Worm (Caenorhabditis elegans) whole organism, young adult: ENCODE data around the gene F31E3.2.

Experiments
- C17E4.6 ChIP-seq: fragments of 200-800 bp; sonication (Bioruptor generic); IDR thresholded peaks from 2 replicates; pipeline ENCODE4 v1.3.6; 2022; ENCODE audit warnings: missing genetic modification reagents, missing genetic modification characterization, missing compliant biosample characterization
- D2030.7 ChIP-seq: fragments of 200-800 bp; sonication (Bioruptor generic); IDR thresholded peaks from 2 replicates; pipeline ENCODE4 v1.3.6; 2022; ENCODE audit warnings: missing genetic modification reagents, missing genetic modification characterization, missing compliant biosample characterization
- F22D6.2 ChIP-seq: sonication (generic microtip); optimal IDR thresholded peaks from 2 replicates; lab custom pipeline; 2016; ENCODE audit warnings: mild to moderate bottlenecking, missing genetic modification characterization, missing compliant biosample characterization
- F23B12.7 ChIP-seq: sonication (generic microtip); optimal IDR thresholded peaks from 2 replicates; lab custom pipeline; 2017; ENCODE audit warnings: missing genetic modification characterization, mild to moderate bottlenecking, missing compliant biosample characterization, antibody characterized with exemption, moderate library complexity; ENCODE audit not compliant: insufficient read depth
- F33H1.4 ChIP-seq: fragments of 200-800 bp; sonication (Bioruptor generic); IDR thresholded peaks from 2 replicates; pipeline ENCODE4 v1.3.6; 2022; ENCODE audit warnings: missing genetic modification reagents, missing genetic modification characterization, missing compliant biosample characterization
- F57C9.4 ChIP-seq: sonication (generic microtip); optimal IDR thresholded peaks from 2 replicates; lab custom pipeline; 2017; ENCODE audit warnings: mild to moderate bottlenecking, missing genetic modification characterization, missing compliant biosample characterization
- Y56A3A.18 ChIP-seq: fragments of 200-800 bp; sonication (Bioruptor generic); IDR thresholded peaks from 2 replicates; pipeline ENCODE4 v1.3.6; 2022; ENCODE audit warnings: missing genetic modification reagents, missing genetic modification characterization, missing compliant biosample characterization
- Y95B8A.8 ChIP-seq: fragments of 200-800 bp; sonication (Bioruptor generic); IDR thresholded peaks from 2 replicates; pipeline ENCODE4 v1.3.6; 2022; ENCODE audit warnings: missing genetic modification reagents, missing genetic modification characterization, missing compliant biosample characterization
- aptf-2 ChIP-seq: fragments of 200-800 bp; sonication (Bioruptor generic); conservative IDR thresholded peaks from 2 replicates; pipeline ENCODE4 v1.3.6; 2022; ENCODE audit warnings: missing genetic modification reagents, missing genetic modification characterization, missing compliant biosample characterization
- ccch-3 ChIP-seq: fragments of 200-800 bp; sonication (Bioruptor generic); optimal IDR thresholded peaks from 2 replicates; lab custom pipeline; 2018; ENCODE audit warnings: mild to moderate bottlenecking, missing genetic modification characterization, missing compliant biosample characterization
- cebp-1 ChIP-seq, 2 experiments: fragments of 200-800 bp in 1 of 2; sonication (Bioruptor generic) in 1 of 2; sonication (generic microtip) in 1 of 2; IDR thresholded peaks in 1 of 2; optimal IDR thresholded peaks in 1 of 2; 2 replicates each; pipeline versions ENCODE4 v1.3.6 to Lab custom; 2017 to 2022; ENCODE audit warnings: missing compliant biosample characterization in 2 of 2, missing genetic modification characterization in 2 of 2, mild to moderate bottlenecking in 1 of 2, missing genetic modification reagents in 1 of 2, moderate library complexity in 1 of 2
- die-1 ChIP-seq: sonication (generic microtip); optimal IDR thresholded peaks from 2 replicates; lab custom pipeline; 2016; ENCODE audit warnings: missing genotype, mild to moderate bottlenecking, missing genetic modification characterization, missing compliant biosample characterization
- dpl-1 ChIP-seq: fragments of 150-350 bp; optimal IDR thresholded peaks from 2 replicates; lab custom pipeline; 2014; ENCODE audit warnings: missing biosample characterization, missing genetic modification reagents, missing genetic modification characterization
- efl-1 ChIP-seq: fragments of 150-350 bp; optimal IDR thresholded peaks from 2 replicates; lab custom pipeline; 2014; ENCODE audit warnings: missing biosample characterization, missing genetic modification reagents, missing genetic modification characterization
- egl-44 ChIP-seq: fragments of 200-800 bp; sonication (Bioruptor generic); IDR thresholded peaks from 2 replicates; pipeline ENCODE4 v1.3.6; 2022; ENCODE audit warnings: missing genetic modification reagents, missing genetic modification characterization, missing compliant biosample characterization
- fkh-3 ChIP-seq: sonication (generic microtip); optimal IDR thresholded peaks from 2 replicates; lab custom pipeline; 2016; ENCODE audit warnings: mild to moderate bottlenecking, missing genetic modification characterization, missing compliant biosample characterization
- gei-17 ChIP-seq: fragments of 200-800 bp; sonication (Bioruptor generic); optimal IDR thresholded peaks from 2 replicates; lab custom pipeline; 2018; ENCODE audit warnings: mild to moderate bottlenecking, missing genetic modification characterization, missing compliant biosample characterization
- him-1 ChIP-seq: sonication (generic microtip); optimal IDR thresholded peaks from 2 replicates; lab custom pipeline; 2016; ENCODE audit warnings: missing genotype, missing genetic modification reagents, missing genetic modification characterization, missing compliant biosample characterization
- hmg-20 ChIP-seq: fragments of 200-800 bp; sonication (Bioruptor generic); IDR thresholded peaks from 2 replicates; pipeline ENCODE4 v1.3.6; 2022; ENCODE audit warnings: missing genetic modification reagents, missing genetic modification characterization, missing compliant biosample characterization
- hrde-1 ChIP-seq: sonication (generic microtip); optimal IDR thresholded peaks from 2 replicates; lab custom pipeline; 2016; ENCODE audit warnings: missing genetic modification characterization, mild to moderate bottlenecking, missing compliant biosample characterization, moderate library complexity, missing genotype, missing genetic modification reagents, borderline replicate concordance
- lin-26 ChIP-seq: fragments of 200-800 bp; sonication (Bioruptor generic); IDR thresholded peaks from 2 replicates; pipeline ENCODE4 v1.3.6; 2022; ENCODE audit warnings: missing genetic modification reagents, missing genetic modification characterization, missing compliant biosample characterization
- lin-35 ChIP-seq, 3 experiments: fragments of 150-350 bp in 2 of 3; sonication (generic microtip) in 1 of 3; optimal IDR thresholded peaks; 2 replicates each; lab custom pipeline; 2014 to 2018; ENCODE audit warnings: missing biosample characterization in 3 of 3, missing genetic modification characterization in 3 of 3, missing genetic modification reagents in 3 of 3
- lin-54 ChIP-seq: fragments of 200-800 bp; sonication (Bioruptor generic); optimal IDR thresholded peaks from 2 replicates; lab custom pipeline; 2018; ENCODE audit warnings: mild to moderate bottlenecking, missing genetic modification characterization, missing compliant biosample characterization
- lsy-27 ChIP-seq: sonication (generic microtip); optimal IDR thresholded peaks from 2 replicates; lab custom pipeline; 2017; ENCODE audit warnings: missing genetic modification characterization, mild to moderate bottlenecking, missing compliant biosample characterization, antibody characterized with exemption, missing genotype, borderline replicate concordance; ENCODE audit not compliant: insufficient read depth
- madf-10 ChIP-seq: sonication (generic microtip); optimal IDR thresholded peaks from 2 replicates; lab custom pipeline; 2016; ENCODE audit warnings: mild to moderate bottlenecking, missing genetic modification characterization, missing compliant biosample characterization
- mcd-1 ChIP-seq: fragments of 200-800 bp; sonication (Bioruptor generic); IDR thresholded peaks from 2 replicates; pipeline ENCODE4 v1.3.6; 2022; ENCODE audit warnings: missing genetic modification reagents, missing genetic modification characterization, missing compliant biosample characterization
- nfya-1 ChIP-seq: sonication (generic microtip); optimal IDR thresholded peaks from 2 replicates; lab custom pipeline; 2017; ENCODE audit warnings: antibody characterized with exemption, missing compliant biosample characterization, missing genetic modification characterization, borderline replicate concordance; ENCODE audit not compliant: insufficient read depth
- nfya-2 ChIP-seq: fragments of 200-800 bp; sonication (Bioruptor generic); IDR thresholded peaks from 2 replicates; pipeline ENCODE4 v1.3.6; 2022; ENCODE audit warnings: missing genetic modification reagents, missing genetic modification characterization, missing compliant biosample characterization
- nfyb-1 ChIP-seq: fragments of 200-800 bp; sonication (Bioruptor generic); IDR thresholded peaks from 2 replicates; pipeline ENCODE4 v1.3.6; 2022; ENCODE audit warnings: missing genetic modification reagents, missing genetic modification characterization, missing compliant biosample characterization
- nhr-179 ChIP-seq: sonication (generic microtip); optimal IDR thresholded peaks from 2 replicates; lab custom pipeline; 2016; ENCODE audit warnings: mild to moderate bottlenecking, missing genetic modification characterization, missing compliant biosample characterization
- pbrm-1 ChIP-seq: fragments of 200-800 bp; sonication (Bioruptor generic); IDR thresholded peaks from 2 replicates; pipeline ENCODE4 v1.3.6; 2022; ENCODE audit warnings: missing genetic modification reagents, missing genetic modification characterization, missing compliant biosample characterization
- rpc-1 ChIP-seq, 2 experiments: fragments of 150-350 bp in 1 of 2; sonication (generic microtip) in 1 of 2; optimal IDR thresholded peaks; 2 replicates each; lab custom pipeline; 2014 to 2018; ENCODE audit warnings: missing biosample characterization in 1 of 2, missing genetic modification characterization in 1 of 2, missing genetic modification reagents in 1 of 2, missing genotype in 1 of 2
- sea-2 ChIP-seq: fragments of 200-800 bp; sonication (Bioruptor generic); IDR thresholded peaks from 2 replicates; pipeline ENCODE4 v1.3.6; 2022; ENCODE audit warnings: missing genetic modification characterization, missing compliant biosample characterization
- snpc-1.1 ChIP-seq: sonication (generic microtip); optimal IDR thresholded peaks from 2 replicates; lab custom pipeline; 2017; ENCODE audit warnings: missing genetic modification characterization, mild to moderate bottlenecking, missing compliant biosample characterization, antibody characterized with exemption, moderate library complexity, missing genotype, missing genetic modification reagents; ENCODE audit not compliant: insufficient read depth
- snpc-1.3 ChIP-seq: sonication (generic microtip); optimal IDR thresholded peaks from 2 replicates; lab custom pipeline; 2017; ENCODE audit warnings: missing genetic modification characterization, mild to moderate bottlenecking, missing compliant biosample characterization, antibody characterized with exemption, moderate library complexity, missing genotype, missing genetic modification reagents; ENCODE audit not compliant: insufficient read depth
- snpc-3.4 ChIP-seq: sonication (generic microtip); optimal IDR thresholded peaks from 2 replicates; lab custom pipeline; 2017; ENCODE audit warnings: missing genetic modification characterization, mild to moderate bottlenecking, missing compliant biosample characterization, antibody characterized with exemption, moderate library complexity, missing genotype, missing genetic modification reagents
- xnd-1 ChIP-seq: sonication (generic microtip); optimal IDR thresholded peaks from 2 replicates; lab custom pipeline; 2016; ENCODE audit warnings: missing genotype, missing genetic modification reagents, missing genetic modification characterization, missing compliant biosample characterization
- ztf-18 ChIP-seq: sonication (generic microtip); optimal IDR thresholded peaks from 2 replicates; lab custom pipeline; 2016; ENCODE audit warnings: missing genotype, mild to moderate bottlenecking, missing genetic modification characterization, missing compliant biosample characterization
- ztf-25 ChIP-seq: fragments of 200-800 bp; sonication (Bioruptor generic); IDR thresholded peaks from 2 replicates; pipeline ENCODE4 v1.3.6; 2022; ENCODE audit warnings: missing genetic modification reagents, missing genetic modification characterization, missing compliant biosample characterization

Gene F31E3.2

ce11 chrIII:6973682-6974081 is at the start of gene F31E3.2:
Gene F31E3.2 (plus strand): TSS chrIII:6973982.
- TF ChIP-seq rpc-1 (optimal IDR thresholded peaks at IDR 0.05; lab: Kevin White, UChicago) (no peak), rpc-1 (tag; optimal IDR thresholded peaks at IDR 0.05; lab: Kevin White, UChicago) (no peak), egl-44 (GFP tag; lab: Robert Waterston, UW) (no peak), madf-10 (tag; lab: Kevin White, UChicago) (no peak), pbrm-1 (GFP tag; lab: Robert Waterston, UW) (no peak), aptf-2 (GFP tag; lab: Robert Waterston, UW) (no peak), hrde-1 (tag; lab: Kevin White, UChicago) (no peak), nfya-1 (tag; lab: Kevin White, UChicago) (no peak), Y95B8A.8 (no peak), C17E4.6 (0 out of 2 replicates have a peak, but pooled peaks have one; percentile 51), efl-1 (no peak), sea-2 (GFP tag; lab: Robert Waterston, UW) (no peak), F57C9.4 (tag; lab: Kevin White, UChicago) (no peak), ccch-3 (GFP tag; lab: Kevin White, UChicago) (no peak), xnd-1 (tag; lab: Kevin White, UChicago) (no peak), nfyb-1 (no peak), him-1 (tag; lab: Kevin White, UChicago) (peak; percentile 4), lin-26 (GFP tag; lab: Robert Waterston, UW) (no peak), D2030.7 (GFP tag; lab: Robert Waterston, UW) (0 out of 2 replicates have a peak, but pooled peaks have one; percentile 22), mcd-1 (GFP tag; lab: Robert Waterston, UW) (no peak), hmg-20 (no peak)
- TF ChIP-seq, all 124 proteins: peak for 3

- TF ChIP-seq fkh-3 (tag; lab: Kevin White, UChicago), result no peak
- no peak for TF ChIP-seq die-1 (tag; lab: Kevin White, UChicago)
- TF ChIP-seq nhr-179 (tag; lab: Kevin White, UChicago), result no peak
- no peak for TF ChIP-seq ztf-25 (GFP tag; lab: Robert Waterston, UW)
Measured at ce11 chrIII:6928725-6929124, 45.1 kb upstream of the F31E3.2 start, which contains the start of gene flap-1. Gene flap-1 (minus strand): TSS chrIII:6928825.

- TF ChIP-seq snpc-3.4, result peak; percentile 9
- peak; percentile 74 for TF ChIP-seq F33H1.4
- TF ChIP-seq cebp-1 (GFP tag; IDR thresholded peaks at IDR 0.05; lab: Robert Waterston, UW), result peak; percentile 68; the same call in 1 of the 2 replicates
- peak; percentile 95 for TF ChIP-seq cebp-1 (tag; optimal IDR thresholded peaks at IDR 0.05; lab: Kevin White, UChicago)
- TF ChIP-seq lin-35 (GFP tag; optimal IDR thresholded peaks at IDR 0.05; lab: Kevin White, UChicago), result no peak
- TF ChIP-seq snpc-1.1 (tag; lab: Kevin White, UChicago), result peak; percentile 5
- peak; percentile 36 for TF ChIP-seq efl-1
- no peak for TF ChIP-seq nfya-2 (GFP tag; lab: Robert Waterston, UW)
- no peak for TF ChIP-seq fkh-3 (tag; lab: Kevin White, UChicago)
- TF ChIP-seq lsy-27 (tag; lab: Kevin White, UChicago), result no peak
- TF ChIP-seq ztf-18 (tag; lab: Kevin White, UChicago), result no peak
- TF ChIP-seq lin-54 (GFP tag; lab: Kevin White, UChicago), result peak; percentile 18
- TF ChIP-seq F22D6.2, result no peak
- TF ChIP-seq gei-17, result no peak
- peak; percentile 28 for TF ChIP-seq snpc-1.3 (tag; lab: Kevin White, UChicago)
- TF ChIP-seq dpl-1 (GFP tag; lab: Kevin White, UChicago), result peak; percentile 46
- no peak for TF ChIP-seq Y56A3A.18 (GFP tag; lab: Robert Waterston, UW)
- TF ChIP-seq F23B12.7 (tag; lab: Kevin White, UChicago), result peak; percentile 51
- peak; percentile 77 for TF ChIP-seq mcd-1 (GFP tag; lab: Robert Waterston, UW)
Measured at ce11 chrIII:6929558-6930167, 44.1 kb upstream of the F31E3.2 start, which contains the start of gene inf-1. Gene inf-1 (plus strand): TSS chrIII:6930134.
